Worm (Caenorhabditis elegans) whole organism, L1 larva: ENCODE measurements around the gene T01C3.2.

Source experiments
- C16A3.4 ChIP-seq: fragments of 150-350 bp; optimal IDR thresholded peaks from 2 replicates; lab custom pipeline; 2014; ENCODE audit warnings: missing biosample characterization, missing genetic modification characterization
- C34B4.2 ChIP-seq: sonication (generic microtip); optimal IDR thresholded peaks from 2 replicates; lab custom pipeline; 2017; ENCODE audit warnings: mild to moderate bottlenecking, missing genetic modification characterization, missing compliant biosample characterization
- F16B12.6 ChIP-seq: fragments of 150-350 bp; optimal IDR thresholded peaks from 2 replicates; lab custom pipeline; 2014; ENCODE audit warnings: missing biosample characterization, missing genetic modification characterization
- Y116A8C.19 ChIP-seq: sonication (generic microtip); optimal IDR thresholded peaks from 2 replicates; lab custom pipeline; 2016; ENCODE audit warnings: missing compliant biosample characterization, missing genetic modification characterization, borderline replicate concordance
- aha-1 ChIP-seq: fragments of 150-350 bp; optimal IDR thresholded peaks from 2 replicates; lab custom pipeline; 2014; ENCODE audit warnings: missing biosample characterization, missing genetic modification characterization
- ama-1 ChIP-seq: fragments of 150-350 bp; optimal IDR thresholded peaks from 2 replicates; lab custom pipeline; 2014
- ceh-63 ChIP-seq: fragments of 200-800 bp; sonication (Bioruptor generic); optimal IDR thresholded peaks from 2 replicates; lab custom pipeline; 2018; ENCODE audit warnings: mild to moderate bottlenecking, missing genetic modification characterization, missing compliant biosample characterization
- ceh-82 ChIP-seq, 3 experiments: fragments of 150-350 bp in 1 of 3; sonication (generic microtip) in 2 of 3; optimal IDR thresholded peaks; 2 replicates each; lab custom pipeline; 2014 to 2017; ENCODE audit warnings: missing biosample characterization in 3 of 3, missing genetic modification characterization in 3 of 3
- dpl-1 ChIP-seq, 3 experiments: fragments of 150-350 bp in 2 of 3; sonication (generic microtip) in 1 of 3; optimal IDR thresholded peaks; 2 replicates each; lab custom pipeline; 2014 to 2017; ENCODE audit warnings: missing biosample characterization in 3 of 3, missing genetic modification characterization in 3 of 3, missing genetic modification reagents in 3 of 3
- dsc-1 ChIP-seq: sonication (generic microtip); optimal IDR thresholded peaks from 2 replicates; lab custom pipeline; 2016; ENCODE audit warnings: mild to moderate bottlenecking, missing genetic modification characterization, missing compliant biosample characterization
- efl-1 ChIP-seq, 4 experiments: fragments of 150-350 bp; optimal IDR thresholded peaks in 3 of 4; peaks in 1 of 4; 1 replicate in 1 of 4; 2 replicates in 3 of 4; lab custom pipeline; 2014; ENCODE audit warnings: missing biosample characterization in 2 of 4, missing genetic modification characterization in 2 of 4, missing genetic modification reagents in 2 of 4
- egl-27 ChIP-seq, 2 experiments: fragments of 150-350 bp in 1 of 2; sonication (generic microtip); optimal IDR thresholded peaks; 3 replicates each; lab custom pipeline; 2017 to 2018; ENCODE audit warnings: missing biosample characterization in 2 of 2, missing genetic modification characterization in 2 of 2, missing genetic modification reagents in 2 of 2
- elt-3 ChIP-seq, 6 experiments: fragments of 150-350 bp in 1 of 6; sonication (generic microtip); optimal IDR thresholded peaks; 2 replicates each; lab custom pipeline; 2017 to 2018; ENCODE audit warnings: missing biosample characterization in 6 of 6, missing genetic modification characterization in 6 of 6, inconsistent platforms in 1 of 6
- isw-1 ChIP-seq: fragments of 200-800 bp; sonication (Bioruptor generic); IDR thresholded peaks from 2 replicates; pipeline ENCODE4 v1.3.6; 2022; ENCODE audit warnings: missing genetic modification characterization, missing compliant biosample characterization
- lin-15B ChIP-seq: fragments of 150-350 bp; sonication (generic microtip); optimal IDR thresholded peaks from 3 replicates; lab custom pipeline; 2014; ENCODE audit warnings: missing biosample characterization, missing genetic modification characterization
- lin-35 ChIP-seq, 2 experiments: fragments of 150-350 bp; optimal IDR thresholded peaks; 2 replicates each; lab custom pipeline; 2014; ENCODE audit warnings: missing biosample characterization in 2 of 2, missing genetic modification characterization in 2 of 2, missing genetic modification reagents in 2 of 2
- lin-39 ChIP-seq: fragments of 150-350 bp; optimal IDR thresholded peaks from 2 replicates; lab custom pipeline; 2014; ENCODE audit warnings: missing biosample characterization, missing genetic modification reagents, missing genetic modification characterization
- lsy-2 ChIP-seq, 2 experiments: fragments of 150-350 bp; optimal IDR thresholded peaks; 2 replicates each; lab custom pipeline; 2014; ENCODE audit warnings: missing biosample characterization in 2 of 2, missing genetic modification characterization in 2 of 2
- mab-9 ChIP-seq: fragments of 200-800 bp; sonication (Bioruptor generic); IDR thresholded peaks from 2 replicates; pipeline ENCODE4 v1.3.6; 2022; ENCODE audit warnings: missing genetic modification reagents, missing genetic modification characterization, missing compliant biosample characterization
- nhr-19 ChIP-seq: fragments of 200-800 bp; sonication (Bioruptor generic); conservative IDR thresholded peaks from 2 replicates; pipeline ENCODE4 v1.3.6; 2022; ENCODE audit warnings: missing genetic modification characterization, missing compliant biosample characterization
- nhr-20 ChIP-seq: sonication (generic microtip); optimal IDR thresholded peaks from 2 replicates; lab custom pipeline; 2016; ENCODE audit warnings: mild to moderate bottlenecking, missing genetic modification characterization, missing compliant biosample characterization
- nhr-47 ChIP-seq: sonication (generic microtip); optimal IDR thresholded peaks from 2 replicates; lab custom pipeline; 2016; ENCODE audit warnings: mild to moderate bottlenecking, missing genetic modification characterization, moderate library complexity, missing compliant biosample characterization
- nhr-71 ChIP-seq: sonication (generic microtip); optimal IDR thresholded peaks from 2 replicates; lab custom pipeline; 2016; ENCODE audit warnings: mild to moderate bottlenecking, missing genetic modification characterization, moderate library complexity, missing compliant biosample characterization
- nhr-85 ChIP-seq: sonication (generic microtip); peaks from one replicate; lab custom pipeline; 2016; ENCODE audit warnings: missing genetic modification characterization, inconsistent platforms, missing compliant biosample characterization
- nhr-90 ChIP-seq: sonication (generic microtip); optimal IDR thresholded peaks from 2 replicates; lab custom pipeline; 2016; ENCODE audit warnings: mild to moderate bottlenecking, missing genetic modification characterization, missing compliant biosample characterization; ENCODE audit not compliant: poor library complexity
- pag-3 ChIP-seq: sonication (generic microtip); optimal IDR thresholded peaks from 2 replicates; lab custom pipeline; 2017; ENCODE audit warnings: missing genetic modification characterization, mild to moderate bottlenecking, missing compliant biosample characterization, antibody characterized with exemption, borderline replicate concordance; ENCODE audit not compliant: insufficient read depth
- rnt-1 ChIP-seq: sonication (generic microtip); optimal IDR thresholded peaks from 2 replicates; lab custom pipeline; 2016; ENCODE audit warnings: mild to moderate bottlenecking, missing genetic modification characterization, moderate library complexity, missing compliant biosample characterization
- skn-1 ChIP-seq: fragments of 150-350 bp; optimal IDR thresholded peaks from 2 replicates; lab custom pipeline; 2014; ENCODE audit warnings: missing biosample characterization, missing genetic modification characterization
- snu-23 ChIP-seq: sonication (generic microtip); optimal IDR thresholded peaks from 2 replicates; lab custom pipeline; 2016; ENCODE audit warnings: missing genetic modification characterization, missing compliant biosample characterization
- sox-4 ChIP-seq: sonication (generic microtip); optimal IDR thresholded peaks from 2 replicates; lab custom pipeline; 2016; ENCODE audit warnings: missing genetic modification characterization, missing compliant biosample characterization
- swsn-7 ChIP-seq: sonication (generic microtip); optimal IDR thresholded peaks from 2 replicates; lab custom pipeline; 2016; ENCODE audit warnings: missing genetic modification characterization, missing compliant biosample characterization
- tbx-2 ChIP-seq: sonication (generic microtip); optimal IDR thresholded peaks from 2 replicates; lab custom pipeline; 2016; ENCODE audit warnings: missing genetic modification characterization, missing compliant biosample characterization
- unc-130 ChIP-seq: fragments of 150-350 bp; optimal IDR thresholded peaks from 2 replicates; lab custom pipeline; 2017; ENCODE audit warnings: missing biosample characterization, missing genetic modification characterization, inconsistent platforms
- unc-30 ChIP-seq: sonication (generic microtip); optimal IDR thresholded peaks from 2 replicates; lab custom pipeline; 2017; ENCODE audit warnings: missing biosample characterization, missing genetic modification characterization
- unc-86 ChIP-seq: sonication (generic microtip); optimal IDR thresholded peaks from 2 replicates; lab custom pipeline; 2016; ENCODE audit warnings: missing genetic modification characterization, missing compliant biosample characterization
- unc-98 ChIP-seq: fragments of 200-800 bp; sonication (Bioruptor generic); IDR thresholded peaks from 2 replicates; pipeline ENCODE4 v1.3.6; 2022; ENCODE audit warnings: missing genetic modification characterization, missing compliant biosample characterization
- vab-15 ChIP-seq: sonication (generic microtip); optimal IDR thresholded peaks from 2 replicates; lab custom pipeline; 2017; ENCODE audit warnings: missing genotype, mild to moderate bottlenecking, missing genetic modification characterization, missing compliant biosample characterization
- xbp-1 ChIP-seq: sonication (generic microtip); optimal IDR thresholded peaks from 2 replicates; lab custom pipeline; 2016; ENCODE audit warnings: missing genetic modification characterization, missing compliant biosample characterization
- zag-1 ChIP-seq: fragments of 150-350 bp; optimal IDR thresholded peaks from 2 replicates; lab custom pipeline; 2014; ENCODE audit warnings: missing biosample characterization, missing genetic modification characterization

T01C3.2 gene

ce11 chrV:14990843-14991242, at the start of gene T01C3.2, which contains the start of gene cdt-2:
Gene T01C3.2 (plus strand): TSS chrV:14991168.
Gene cdt-2 (minus strand): TSS chrV:14991126.
- peak; percentile 12 for TF ChIP-seq unc-86 (tag; lab: Kevin White, UChicago)
- TF ChIP-seq nhr-71 = peak; percentile 50
- TF ChIP-seq dpl-1 (GFP tag; optimal IDR thresholded peaks at IDR 0.05; lab: Kevin White, UChicago) = peak; percentile 76 to 89 (median 85)
- TF ChIP-seq lin-15B (tag; lab: Kevin White, UChicago) = peak; percentile 24
- TF ChIP-seq skn-1 (tag; lab: Kevin White, UChicago) = peak; percentile 23
- peak; percentile 16 for TF ChIP-seq nhr-90 (tag; lab: Kevin White, UChicago)
- peak; percentile 26 to 86 for TF ChIP-seq efl-1 (optimal IDR thresholded peaks at IDR 0.05; lab: Kevin White, UChicago)
- TF ChIP-seq efl-1 (GFP tag; optimal IDR thresholded peaks at IDR 0.05 in 1 of 2; lab: Kevin White, UChicago) = peak; percentile 87 to 98
- TF ChIP-seq nhr-85 = peak; percentile 4
- peak; percentile 53 to 74 for TF ChIP-seq lsy-2 (tag; optimal IDR thresholded peaks at IDR 0.05; lab: Kevin White, UChicago)
- TF ChIP-seq nhr-20 = peak; percentile 35
- TF ChIP-seq ceh-82 (tag; optimal IDR thresholded peaks at IDR 0.05; lab: Kevin White, UChicago) = peak in 2 of 3 experiments; percentile 29 to 44
- peak; percentile 43 for TF ChIP-seq swsn-7 (tag; lab: Kevin White, UChicago)
- TF ChIP-seq Y116A8C.19 = no peak
- TF ChIP-seq nhr-19 (GFP tag; lab: Robert Waterston, UW) = peak; percentile 9; the same call in 1 of the 2 replicates
- TF ChIP-seq C16A3.4 = peak; percentile 18
- TF ChIP-seq pag-3 (tag; lab: Kevin White, UChicago) = no peak
- TF ChIP-seq nhr-47 (tag; lab: Kevin White, UChicago) = peak; percentile 48
- TF ChIP-seq aha-1 (tag; lab: Kevin White, UChicago) = no peak
- TF ChIP-seq lin-35 (GFP tag; optimal IDR thresholded peaks at IDR 0.05; lab: Kevin White, UChicago) = peak; percentile 82 to 92
- TF ChIP-seq tbx-2 (tag; lab: Kevin White, UChicago) = peak; percentile 22
- no peak for TF ChIP-seq ama-1
- TF ChIP-seq isw-1 = no peak; the same call in 1 of the 2 replicates
- TF ChIP-seq unc-98 (GFP tag; lab: Robert Waterston, UW) = no peak
- TF ChIP-seq elt-3 (tag; optimal IDR thresholded peaks at IDR 0.05; lab: Kevin White, UChicago) = peak in 1 of 6 experiments; percentile 7
- TF ChIP-seq C34B4.2 = no peak
- TF ChIP-seq unc-130 (tag; lab: Kevin White, UChicago) = no peak
- peak; percentile 17 for TF ChIP-seq F16B12.6 (tag; lab: Kevin White, UChicago)
- TF ChIP-seq snu-23 (GFP tag; lab: Kevin White, UChicago) = peak; percentile 56
- peak; percentile 25 for TF ChIP-seq dsc-1 (tag; lab: Kevin White, UChicago)
- peak; percentile 40 for TF ChIP-seq rnt-1 (tag; lab: Kevin White, UChicago)
- TF ChIP-seq xbp-1 (tag; lab: Kevin White, UChicago) = peak; percentile 33

ce11 chrV:14942898-14943297, 48.1 kb upstream of the T01C3.2 start:
- TF ChIP-seq unc-30 (no peak), egl-27 (tag; optimal IDR thresholded peaks at IDR 0.05; lab: Kevin White, UChicago) (no peak), vab-15 (tag; lab: Kevin White, UChicago) (no peak), lin-15B (tag; lab: Kevin White, UChicago) (no peak), lin-39 (tag; lab: Kevin White, UChicago) (no peak), ceh-63 (GFP tag; lab: Kevin White, UChicago) (no peak), mab-9 (GFP tag; lab: Robert Waterston, UW) (no peak)

- no peak for TF ChIP-seq efl-1 (optimal IDR thresholded peaks at IDR 0.05; lab: Kevin White, UChicago)
- TF ChIP-seq efl-1 (GFP tag; optimal IDR thresholded peaks at IDR 0.05 in 1 of 2; lab: Kevin White, UChicago) = peak in 1 of 2 experiments; percentile 7
- no peak for TF ChIP-seq C34B4.2
- no peak for TF ChIP-seq zag-1 (tag; lab: Kevin White, UChicago)
- no peak for TF ChIP-seq lin-35 (GFP tag; optimal IDR thresholded peaks at IDR 0.05; lab: Kevin White, UChicago)
- no peak for TF ChIP-seq C16A3.4
- TF ChIP-seq sox-4 (tag; lab: Kevin White, UChicago) = no peak
Observed at ce11 chrV:14943774-14944173, 47.2 kb upstream of the T01C3.2 start.
